Worm (Caenorhabditis elegans) whole organism, L3 larva: ENCODE data around the gene F23D12.10.

Experiments
- R02D3.7 ChIP-seq: fragments of 150-350 bp; optimal IDR thresholded peaks from 2 replicates; lab custom pipeline; 2014; ENCODE audit warnings: missing biosample characterization, missing genetic modification characterization
- ZK546.5 ChIP-seq: sonication (generic microtip); optimal IDR thresholded peaks from 2 replicates; lab custom pipeline; 2017; ENCODE audit warnings: missing biosample characterization, missing genetic modification characterization
- aly-2 ChIP-seq: fragments of 150-350 bp; optimal IDR thresholded peaks from 2 replicates; lab custom pipeline; 2014; ENCODE audit warnings: missing biosample characterization, missing genetic modification characterization
- ama-1 ChIP-seq: fragments of 150-350 bp; optimal IDR thresholded peaks from 2 replicates; lab custom pipeline; 2018
- ceh-16 ChIP-seq: sonication (generic microtip); optimal IDR thresholded peaks from 2 replicates; lab custom pipeline; 2017; ENCODE audit warnings: missing biosample characterization, missing genetic modification characterization
- ceh-28 ChIP-seq: fragments of 150-350 bp; optimal IDR thresholded peaks from 2 replicates; lab custom pipeline; 2014; ENCODE audit warnings: missing biosample characterization, missing genetic modification reagents, missing genetic modification characterization
- ceh-82 ChIP-seq: fragments of 150-350 bp; optimal IDR thresholded peaks from 2 replicates; lab custom pipeline; 2014; ENCODE audit warnings: missing biosample characterization, missing genetic modification characterization
- ceh-9 ChIP-seq: sonication (generic microtip); optimal IDR thresholded peaks from 2 replicates; lab custom pipeline; 2018; ENCODE audit warnings: missing biosample characterization, missing genetic modification characterization
- daf-12 ChIP-seq: fragments of 150-350 bp; optimal IDR thresholded peaks from 2 replicates; lab custom pipeline; 2014; ENCODE audit warnings: missing biosample characterization, missing genetic modification reagents, missing genetic modification characterization
- egl-27 ChIP-seq: sonication (generic microtip); optimal IDR thresholded peaks from 4 replicates; lab custom pipeline; 2017; ENCODE audit warnings: missing biosample characterization, missing genetic modification reagents, missing genetic modification characterization
- egl-5 ChIP-seq: fragments of 150-350 bp; optimal IDR thresholded peaks from 2 replicates; lab custom pipeline; 2017; ENCODE audit warnings: missing biosample characterization, missing genetic modification reagents, missing genetic modification characterization, inconsistent platforms
- elt-1 ChIP-seq: fragments of 150-350 bp; optimal IDR thresholded peaks from 2 replicates; lab custom pipeline; 2014; ENCODE audit warnings: missing biosample characterization, missing genetic modification characterization
- elt-2 ChIP-seq: sonication (generic microtip); optimal IDR thresholded peaks from 2 replicates; lab custom pipeline; 2016; ENCODE audit warnings: missing genetic modification reagents, mild to moderate bottlenecking, missing genetic modification characterization, missing compliant biosample characterization
- elt-3 ChIP-seq, 3 experiments: fragments of 150-350 bp in 1 of 3; sonication (generic microtip) in 2 of 3; optimal IDR thresholded peaks; 2 replicates in 2 of 3; 4 replicates in 1 of 3; lab custom pipeline; 2014 to 2017; ENCODE audit warnings: missing biosample characterization in 3 of 3, missing genetic modification characterization in 3 of 3
- fkh-2 ChIP-seq: fragments of 150-350 bp; optimal IDR thresholded peaks from 2 replicates; lab custom pipeline; 2014; ENCODE audit warnings: missing biosample characterization, missing genetic modification reagents, missing genetic modification characterization
- fos-1 ChIP-seq: fragments of 150-350 bp; optimal IDR thresholded peaks from 2 replicates; lab custom pipeline; 2014; ENCODE audit warnings: missing biosample characterization, missing genetic modification characterization
- jun-1 ChIP-seq: fragments of 150-350 bp; optimal IDR thresholded peaks from 2 replicates; lab custom pipeline; 2014; ENCODE audit warnings: missing biosample characterization, missing genetic modification reagents, missing genetic modification characterization
- lin-15B ChIP-seq: fragments of 150-350 bp; optimal IDR thresholded peaks from 2 replicates; lab custom pipeline; 2014; ENCODE audit warnings: missing biosample characterization, missing genetic modification characterization
- lin-39 ChIP-seq: fragments of 150-350 bp; optimal IDR thresholded peaks from 2 replicates; lab custom pipeline; 2018; ENCODE audit warnings: missing biosample characterization, missing genetic modification reagents, missing genetic modification characterization
- lsy-12 ChIP-seq: sonication (generic microtip); optimal IDR thresholded peaks from 2 replicates; lab custom pipeline; 2016; ENCODE audit warnings: mild to moderate bottlenecking, missing genetic modification characterization, missing compliant biosample characterization
- mdl-1 ChIP-seq: fragments of 150-350 bp; optimal IDR thresholded peaks from 2 replicates; lab custom pipeline; 2014; ENCODE audit warnings: missing biosample characterization, missing genetic modification characterization
- mml-1 ChIP-seq: fragments of 150-350 bp; sonication (generic microtip); optimal IDR thresholded peaks from 3 replicates; lab custom pipeline; 2014; ENCODE audit warnings: missing biosample characterization, missing genetic modification characterization
- nfya-1 ChIP-seq: sonication (generic microtip); optimal IDR thresholded peaks from 2 replicates; lab custom pipeline; 2017; ENCODE audit warnings: missing genetic modification characterization, mild to moderate bottlenecking, missing compliant biosample characterization, antibody characterized with exemption, moderate library complexity; ENCODE audit not compliant: insufficient read depth
- nhr-11 ChIP-seq: fragments of 150-350 bp; optimal IDR thresholded peaks from 2 replicates; lab custom pipeline; 2014; ENCODE audit warnings: missing biosample characterization, missing genetic modification characterization
- nhr-12 ChIP-seq: fragments of 150-350 bp; optimal IDR thresholded peaks from 2 replicates; lab custom pipeline; 2014; ENCODE audit warnings: missing biosample characterization, missing genetic modification characterization
- nhr-23 ChIP-seq: fragments of 150-350 bp; optimal IDR thresholded peaks from 2 replicates; lab custom pipeline; 2014; ENCODE audit warnings: missing biosample characterization, missing genetic modification reagents, missing genetic modification characterization
- nhr-237 ChIP-seq: fragments of 150-350 bp; optimal IDR thresholded peaks from 2 replicates; lab custom pipeline; 2014; ENCODE audit warnings: missing biosample characterization, missing genetic modification characterization
- nhr-28 ChIP-seq: fragments of 150-350 bp; optimal IDR thresholded peaks from 2 replicates; lab custom pipeline; 2014; ENCODE audit warnings: missing biosample characterization, missing genetic modification characterization
- nhr-43 ChIP-seq: sonication (generic microtip); optimal IDR thresholded peaks from 2 replicates; lab custom pipeline; 2016; ENCODE audit warnings: mild to moderate bottlenecking, missing genetic modification characterization, missing compliant biosample characterization; ENCODE audit not compliant: poor library complexity, severe bottlenecking
- nhr-67 ChIP-seq: fragments of 150-350 bp; optimal IDR thresholded peaks from 2 replicates; lab custom pipeline; 2014; ENCODE audit warnings: missing biosample characterization, missing genetic modification characterization
- nhr-76 ChIP-seq: fragments of 150-350 bp; sonication (generic microtip); optimal IDR thresholded peaks from 5 replicates; lab custom pipeline; 2014; ENCODE audit warnings: missing biosample characterization, missing genetic modification characterization
- nhr-77 ChIP-seq: fragments of 150-350 bp; optimal IDR thresholded peaks from 2 replicates; lab custom pipeline; 2014; ENCODE audit warnings: missing biosample characterization, missing genetic modification characterization
- pha-4 ChIP-seq: fragments of 150-350 bp; optimal IDR thresholded peaks from 2 replicates; lab custom pipeline; 2014; ENCODE audit warnings: missing biosample characterization, missing genetic modification reagents, missing genetic modification characterization
- pqm-1 ChIP-seq: fragments of 150-350 bp; optimal IDR thresholded peaks from 2 replicates; lab custom pipeline; 2017; ENCODE audit warnings: missing biosample characterization, missing genetic modification characterization, inconsistent platforms
- sea-2 ChIP-seq: fragments of 150-350 bp; sonication (generic microtip); optimal IDR thresholded peaks from 4 replicates; lab custom pipeline; 2014; ENCODE audit warnings: missing biosample characterization, missing genetic modification reagents, missing genetic modification characterization
- skn-1 ChIP-seq: fragments of 150-350 bp; optimal IDR thresholded peaks from 2 replicates; lab custom pipeline; 2014; ENCODE audit warnings: missing biosample characterization, missing genetic modification characterization
- tbx-2 ChIP-seq: sonication (generic microtip); optimal IDR thresholded peaks from 2 replicates; lab custom pipeline; 2016; ENCODE audit warnings: mild to moderate bottlenecking, missing genetic modification characterization, missing compliant biosample characterization
- unc-62 ChIP-seq: fragments of 150-350 bp; sonication (generic microtip); optimal IDR thresholded peaks from 4 replicates; lab custom pipeline; 2014; ENCODE audit warnings: missing biosample characterization, missing genetic modification reagents, missing genetic modification characterization

F23D12.10 gene

ce11 chrX:14405817-14406216 is 9.7 kb downstream of the F23D12.10 start, which contains the start of gene frpr-17:
frpr-17 (plus strand) TSS chrX:14406117.
- TF ChIP-seq pqm-1 = no peak
- TF ChIP-seq nhr-23 (tag; lab: Kevin White, UChicago) = no peak
- TF ChIP-seq ceh-9 = no peak
- no peak for TF ChIP-seq nfya-1 (tag; lab: Kevin White, UChicago)
- TF ChIP-seq tbx-2 (tag; lab: Kevin White, UChicago) = no peak
- no peak for TF ChIP-seq nhr-67
- no peak for TF ChIP-seq ceh-28
- TF ChIP-seq mdl-1 (tag; lab: Kevin White, UChicago) = no peak
- no peak for TF ChIP-seq nhr-237 (tag; lab: Kevin White, UChicago)
- TF ChIP-seq nhr-12 (tag; lab: Kevin White, UChicago) = no peak
- TF ChIP-seq lin-39 (tag; lab: Kevin White, UChicago) = no peak
- no peak for TF ChIP-seq nhr-77 (tag; lab: Kevin White, UChicago)
- no peak for TF ChIP-seq unc-62 (GFP tag; lab: Kevin White, UChicago)
- no peak for TF ChIP-seq elt-2 (tag; lab: Kevin White, UChicago)
- TF ChIP-seq jun-1 = no peak
- no peak for TF ChIP-seq ZK546.5
- no peak for TF ChIP-seq egl-27 (tag; lab: Kevin White, UChicago)
- no peak for TF ChIP-seq egl-5 (tag; lab: Kevin White, UChicago)
- no peak for TF ChIP-seq mml-1 (tag; lab: Kevin White, UChicago)
- TF ChIP-seq, all 47 proteins: peak for 0

ce11 chrX:14401230-14401629 is 14.3 kb downstream of the F23D12.10 start:
- no peak for TF ChIP-seq daf-12 (tag; lab: Kevin White, UChicago)
- no peak for TF ChIP-seq aly-2
- no peak for TF ChIP-seq nhr-77 (tag; lab: Kevin White, UChicago)
- no peak for TF ChIP-seq jun-1
- TF ChIP-seq R02D3.7 (tag; lab: Kevin White, UChicago) = no peak
- TF ChIP-seq ceh-82 (tag; lab: Kevin White, UChicago) = no peak
- no peak for TF ChIP-seq fkh-2
- no peak for TF ChIP-seq mdl-1 (tag; lab: Kevin White, UChicago)
- no peak for TF ChIP-seq elt-3 (tag; optimal IDR thresholded peaks at IDR 0.05; lab: Kevin White, UChicago)
- no peak for TF ChIP-seq nhr-11 (tag; lab: Kevin White, UChicago)
- no peak for TF ChIP-seq nhr-23 (tag; lab: Kevin White, UChicago)
- no peak for TF ChIP-seq ceh-16 (tag; lab: Kevin White, UChicago)
- no peak for TF ChIP-seq nhr-67
- TF ChIP-seq nhr-76 (tag; lab: Kevin White, UChicago) = no peak

- TF ChIP-seq lsy-12 (tag; lab: Kevin White, UChicago) (no peak), skn-1 (tag; lab: Kevin White, UChicago) (no peak), mml-1 (tag; lab: Kevin White, UChicago) (no peak), nhr-28 (tag; lab: Kevin White, UChicago) (no peak), pha-4 (no peak), sea-2 (GFP tag; lab: Kevin White, UChicago) (no peak), nhr-67 (no peak), R02D3.7 (tag; lab: Kevin White, UChicago) (no peak), elt-3 (tag; optimal IDR thresholded peaks at IDR 0.05; lab: Kevin White, UChicago) (no peak), nfya-1 (tag; lab: Kevin White, UChicago) (no peak), elt-1 (tag; lab: Kevin White, UChicago) (no peak), nhr-11 (tag; lab: Kevin White, UChicago) (no peak), fos-1 (tag; lab: Kevin White, UChicago) (no peak), ama-1 (no peak), nhr-43 (tag; lab: Kevin White, UChicago) (no peak), lin-15B (tag; lab: Kevin White, UChicago) (no peak), ceh-9 (no peak), ceh-16 (tag; lab: Kevin White, UChicago) (no peak), elt-2 (tag; lab: Kevin White, UChicago) (no peak), nhr-76 (tag; lab: Kevin White, UChicago) (no peak)
These were observed 16.5 kb downstream of the F23D12.10 start for ce11 chrX:14399035-14399434.
